Worm (Caenorhabditis elegans) whole organism, young adult: ENCODE measurements around the gene smf-2.

Experiments
- lir-1 ChIP-seq: fragments of 200-800 bp; sonication (Bioruptor generic); conservative IDR thresholded peaks from 2 replicates; pipeline ENCODE4 v1.3.6; 2022; ENCODE audit warnings: missing genetic modification reagents, missing genetic modification characterization, missing compliant biosample characterization
- rpc-1 ChIP-seq, 2 experiments: fragments of 150-350 bp in 1 of 2; sonication (generic microtip) in 1 of 2; optimal IDR thresholded peaks; 2 replicates each; lab custom pipeline; 2014 to 2018; ENCODE audit warnings: missing biosample characterization in 1 of 2, missing genetic modification characterization in 1 of 2, missing genetic modification reagents in 1 of 2, missing genotype in 1 of 2
- snpc-3.4 ChIP-seq: sonication (generic microtip); optimal IDR thresholded peaks from 2 replicates; lab custom pipeline; 2017; ENCODE audit warnings: missing genetic modification characterization, mild to moderate bottlenecking, missing compliant biosample characterization, antibody characterized with exemption, moderate library complexity, missing genotype, missing genetic modification reagents
- snpc-4 ChIP-seq, 5 experiments: fragments of 150-350 bp in 1 of 5; sonication (generic microtip) in 4 of 5; optimal IDR thresholded peaks; 2 replicates each; lab custom pipeline; 2014 to 2018; ENCODE audit warnings: missing genetic modification characterization in 5 of 5, missing biosample characterization in 3 of 5, antibody characterized with exemption in 2 of 5, mild to moderate bottlenecking in 2 of 5, missing compliant biosample characterization in 2 of 5, missing genotype in 2 of 5, moderate library complexity in 2 of 5, missing genetic modification reagents in 1 of 5
- unc-62 ChIP-seq: fragments of 150-350 bp; optimal IDR thresholded peaks from 2 replicates; lab custom pipeline; 2014; ENCODE audit warnings: missing biosample characterization, missing genetic modification reagents, missing genetic modification characterization

- no peak for TF ChIP-seq snpc-3.4 (tag; lab: Kevin White, UChicago)
- no peak for TF ChIP-seq rpc-1 (optimal IDR thresholded peaks at IDR 0.05; lab: Kevin White, UChicago)
- TF ChIP-seq rpc-1 (tag; optimal IDR thresholded peaks at IDR 0.05; lab: Kevin White, UChicago), result no peak
- no peak for TF ChIP-seq snpc-4 (GFP tag; optimal IDR thresholded peaks at IDR 0.05; lab: Kevin White, UChicago)
- no peak for TF ChIP-seq snpc-4 (tag; optimal IDR thresholded peaks at IDR 0.05; lab: Kevin White, UChicago)
- no peak for TF ChIP-seq lir-1
- TF ChIP-seq unc-62 (GFP tag; lab: Kevin White, UChicago), result no peak
Measured at ce11 chrX:6744978-6745377, 26.5 kb upstream of the smf-2 start.
